Worm (Caenorhabditis elegans) whole organism, midembryonic: Measurements from ENCODE around the gene ZK380.4.

ENCODE experiments used
- T22C8.4 ChIP-seq: fragments of 200-800 bp; sonication (Bioruptor generic); IDR thresholded peaks from 2 replicates; pipeline ENCODE4 v1.3.6; 2022; ENCODE audit warnings: missing genetic modification characterization, missing compliant biosample characterization
- cog-1 ChIP-seq: sonication (generic microtip); optimal IDR thresholded peaks from 2 replicates; lab custom pipeline; 2016; ENCODE audit warnings: missing genetic modification characterization, missing compliant biosample characterization
- flt-1 ChIP-seq: fragments of 200-800 bp; sonication (Bioruptor generic); IDR thresholded peaks from 2 replicates; pipeline ENCODE4 v1.3.6; 2022; ENCODE audit warnings: missing genetic modification characterization, missing compliant biosample characterization
- klf-2 ChIP-seq: fragments of 200-800 bp; sonication (Bioruptor generic); conservative IDR thresholded peaks from 2 replicates; pipeline ENCODE4 v1.3.6; 2022; ENCODE audit warnings: missing genetic modification reagents, missing genetic modification characterization, missing compliant biosample characterization
- med-1 ChIP-seq: sonication (generic microtip); optimal IDR thresholded peaks from 2 replicates; lab custom pipeline; 2017; ENCODE audit warnings: missing genetic modification characterization, mild to moderate bottlenecking, missing compliant biosample characterization, antibody characterized with exemption, missing genetic modification reagents; ENCODE audit not compliant: insufficient read depth
- ref-1 ChIP-seq: fragments of 200-800 bp; sonication (Bioruptor generic); conservative IDR thresholded peaks from 2 replicates; pipeline ENCODE4 v1.3.6; 2022; ENCODE audit warnings: missing genetic modification reagents, missing genetic modification characterization, missing compliant biosample characterization
- tab-1 ChIP-seq: fragments of 200-800 bp; sonication (Bioruptor generic); IDR thresholded peaks from 2 replicates; pipeline ENCODE4 v1.3.6; 2022; ENCODE audit warnings: missing genetic modification characterization, missing compliant biosample characterization
- ztf-23 ChIP-seq: fragments of 200-800 bp; sonication (Bioruptor generic); IDR thresholded peaks from 2 replicates; pipeline ENCODE4 v1.3.6; 2022; ENCODE audit warnings: missing genetic modification reagents, missing genetic modification characterization, missing compliant biosample characterization
- ztf-29 ChIP-seq: fragments of 200-800 bp; sonication (Bioruptor generic); IDR thresholded peaks from 2 replicates; pipeline ENCODE4 v1.3.6; 2022; ENCODE audit warnings: missing genetic modification reagents, missing genetic modification characterization, missing compliant biosample characterization

Gene ZK380.4

DNA sequence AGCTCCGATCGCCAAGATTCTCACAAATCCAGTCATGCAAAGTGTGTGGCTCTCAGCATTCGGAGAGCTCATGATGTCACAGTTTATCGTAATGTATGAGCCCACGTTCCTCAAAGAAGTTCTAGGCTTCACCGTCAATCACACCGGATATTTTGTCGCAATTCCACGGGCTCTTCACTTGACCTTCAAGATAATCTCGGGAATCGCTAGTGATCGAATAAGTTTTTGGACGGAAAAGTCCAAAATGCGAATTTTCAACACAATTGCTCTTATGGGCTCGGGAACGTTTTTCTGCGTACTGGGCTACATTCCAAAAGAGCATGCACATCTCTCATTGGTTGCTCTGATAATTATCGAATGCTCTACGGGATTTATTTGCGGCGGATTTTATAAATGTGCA is 28.7 kb downstream of the ZK380.4 start:
- TF ChIP-seq ref-1 = no peak
- no peak for TF ChIP-seq flt-1 (GFP tag; lab: Robert Waterston, UW)
- no peak for TF ChIP-seq ztf-23 (GFP tag; lab: Robert Waterston, UW)
- no peak for TF ChIP-seq tab-1
- no peak for TF ChIP-seq med-1 (GFP tag; lab: Kevin White, UChicago)
- no peak for TF ChIP-seq klf-2
- TF ChIP-seq cog-1 = no peak
- no peak for TF ChIP-seq T22C8.4 (GFP tag; lab: Robert Waterston, UW)
- TF ChIP-seq ztf-29 (GFP tag; lab: Robert Waterston, UW) = no peak

DNA sequence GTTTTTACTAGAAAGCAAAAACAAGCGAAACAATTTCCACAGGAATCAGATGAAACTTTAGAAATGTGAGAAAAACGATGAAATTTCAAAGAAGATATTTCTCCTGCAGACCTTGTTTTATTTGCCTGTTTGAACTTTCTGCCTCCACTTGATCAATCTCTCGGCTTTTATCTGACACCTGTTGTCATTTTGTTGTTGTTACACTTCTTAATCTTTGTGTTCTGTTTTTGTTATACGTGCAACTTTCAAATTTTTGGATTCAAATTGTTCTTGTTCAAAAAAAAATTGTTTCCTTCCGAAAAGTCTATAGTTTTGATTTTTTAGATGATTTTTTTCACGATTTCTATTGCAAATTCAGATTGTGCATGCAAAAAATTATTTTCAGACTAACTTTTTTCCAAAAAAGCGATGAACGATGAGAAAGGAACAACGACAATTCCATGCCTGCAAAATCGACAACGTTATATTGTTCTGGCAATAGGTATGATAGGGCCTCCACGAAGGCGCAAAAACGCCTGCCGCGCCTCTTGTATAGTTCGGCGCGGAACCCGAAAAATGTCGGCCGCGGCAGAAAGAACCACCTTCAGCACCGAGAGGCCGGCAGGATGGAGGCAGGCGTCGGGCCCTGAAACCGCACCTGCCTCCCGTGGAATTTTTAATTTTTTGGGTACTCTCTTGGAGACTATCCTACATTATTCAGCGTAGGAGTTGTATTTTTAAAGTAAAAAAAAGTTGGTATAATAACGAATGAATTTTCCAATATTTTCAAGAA is 30.9 kb downstream of the ZK380.4 start, which contains the start of gene H11E01.2:
TSS of gene H11E01.2 (plus strand) at position 380 of the 772 bp plus-strand sequence.
- TF ChIP-seq klf-2 (no peak), tab-1 (no peak), cog-1 (no peak), ztf-23 (GFP tag; lab: Robert Waterston, UW) (no peak), ztf-29 (GFP tag; lab: Robert Waterston, UW) (no peak), flt-1 (GFP tag; lab: Robert Waterston, UW) (no peak), ref-1 (no peak), med-1 (GFP tag; lab: Kevin White, UChicago) (no peak), T22C8.4 (GFP tag; lab: Robert Waterston, UW) (no peak)

ce11 chrX:1613860-1614259 is 37.9 kb downstream of the ZK380.4 start:
- no peak for TF ChIP-seq cog-1
- no peak for TF ChIP-seq tab-1
- no peak for TF ChIP-seq med-1 (GFP tag; lab: Kevin White, UChicago)
- TF ChIP-seq flt-1 (GFP tag; lab: Robert Waterston, UW) = no peak
- TF ChIP-seq ref-1 = no peak
- no peak for TF ChIP-seq ztf-29 (GFP tag; lab: Robert Waterston, UW)
- no peak for TF ChIP-seq klf-2
- TF ChIP-seq ztf-23 (GFP tag; lab: Robert Waterston, UW) = no peak
- TF ChIP-seq T22C8.4 (GFP tag; lab: Robert Waterston, UW) = no peak

DNA sequence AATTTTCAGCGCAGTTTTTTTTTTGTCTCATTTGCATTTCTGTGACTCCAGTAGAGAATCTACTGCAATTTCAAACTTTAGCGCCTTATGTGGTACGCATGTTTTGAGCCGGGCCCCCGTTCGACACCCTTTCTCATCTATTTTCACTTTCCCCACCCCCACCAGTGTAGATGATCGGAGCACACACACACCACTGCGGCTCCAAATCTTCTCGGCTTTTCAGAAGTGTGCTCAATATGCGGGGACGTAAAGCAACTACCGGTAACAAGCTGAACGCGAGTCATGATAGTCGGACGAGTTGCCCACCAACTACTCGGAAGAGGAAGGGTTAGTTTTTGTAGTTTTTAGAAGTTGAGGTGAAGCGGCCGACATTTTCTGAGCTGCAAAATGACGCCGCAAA is 38.8 kb downstream of the ZK380.4 start:
- no peak for TF ChIP-seq ztf-23 (GFP tag; lab: Robert Waterston, UW)
- TF ChIP-seq cog-1 = no peak
- no peak for TF ChIP-seq klf-2
- no peak for TF ChIP-seq flt-1 (GFP tag; lab: Robert Waterston, UW)
- TF ChIP-seq tab-1 = no peak
- TF ChIP-seq med-1 (GFP tag; lab: Kevin White, UChicago) = no peak
- no peak for TF ChIP-seq T22C8.4 (GFP tag; lab: Robert Waterston, UW)
- no peak for TF ChIP-seq ztf-29 (GFP tag; lab: Robert Waterston, UW)
- no peak for TF ChIP-seq ref-1

- TF ChIP-seq T22C8.4 (GFP tag; lab: Robert Waterston, UW) = no peak
- no peak for TF ChIP-seq ref-1
- TF ChIP-seq klf-2 = no peak
- no peak for TF ChIP-seq flt-1 (GFP tag; lab: Robert Waterston, UW)
- no peak for TF ChIP-seq tab-1
- TF ChIP-seq cog-1 = no peak
- no peak for TF ChIP-seq med-1 (GFP tag; lab: Kevin White, UChicago)
- TF ChIP-seq ztf-23 (GFP tag; lab: Robert Waterston, UW) = no peak
These were observed 47.2 kb downstream of the ZK380.4 start, which contains the start of gene H11E01.3 for ce11 chrX:1604606-1605005. Gene H11E01.3, plus strand, starts transcription at chrX:1604906.

DNA sequence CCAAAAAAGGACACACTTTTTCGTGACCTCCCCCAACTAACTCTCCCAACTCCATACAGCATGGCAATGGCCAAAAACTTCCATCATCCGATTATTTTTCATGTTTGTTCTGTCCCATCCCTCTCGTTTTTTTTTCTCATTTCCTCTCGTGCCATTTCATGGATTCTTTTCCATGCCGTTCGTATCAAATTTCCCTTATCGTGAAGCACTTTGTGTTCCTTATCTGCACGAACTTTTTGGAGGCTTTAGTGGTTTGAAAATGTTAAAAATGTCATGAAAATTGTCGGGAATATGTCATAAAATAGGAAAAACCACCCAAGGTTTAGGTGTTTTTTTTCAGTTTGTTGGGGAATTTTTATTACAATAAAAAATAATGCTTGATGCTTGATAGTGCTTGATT is 48.1 kb downstream of the ZK380.4 start:
- TF ChIP-seq cog-1 = no peak

ce11 chrX:1603027-1603426 is 48.8 kb downstream of the ZK380.4 start:
- no peak for TF ChIP-seq tab-1
- TF ChIP-seq flt-1 (GFP tag; lab: Robert Waterston, UW) = no peak
- TF ChIP-seq T22C8.4 (GFP tag; lab: Robert Waterston, UW) = no peak
- TF ChIP-seq cog-1 = no peak
- TF ChIP-seq med-1 (GFP tag; lab: Kevin White, UChicago) = no peak
- no peak for TF ChIP-seq ztf-23 (GFP tag; lab: Robert Waterston, UW)
- no peak for TF ChIP-seq ref-1
- no peak for TF ChIP-seq ztf-29 (GFP tag; lab: Robert Waterston, UW)
- TF ChIP-seq klf-2 = no peak

- TF ChIP-seq cog-1 = no peak
- no peak for TF ChIP-seq T22C8.4 (GFP tag; lab: Robert Waterston, UW)
- TF ChIP-seq flt-1 (GFP tag; lab: Robert Waterston, UW) = no peak
- TF ChIP-seq klf-2 = no peak
- TF ChIP-seq tab-1 = no peak
- no peak for TF ChIP-seq ztf-29 (GFP tag; lab: Robert Waterston, UW)
- no peak for TF ChIP-seq ztf-23 (GFP tag; lab: Robert Waterston, UW)
- no peak for TF ChIP-seq med-1 (GFP tag; lab: Kevin White, UChicago)
These were observed 49.2 kb downstream of the ZK380.4 start for ce11 chrX:1602548-1602947.

ce11 chrX:1601563-1601962 is 50.2 kb downstream of the ZK380.4 start:
- no peak for TF ChIP-seq klf-2
- TF ChIP-seq med-1 (GFP tag; lab: Kevin White, UChicago) = no peak
- TF ChIP-seq T22C8.4 (GFP tag; lab: Robert Waterston, UW) = no peak
- TF ChIP-seq flt-1 (GFP tag; lab: Robert Waterston, UW) = no peak
- TF ChIP-seq ztf-29 (GFP tag; lab: Robert Waterston, UW) = no peak
- no peak for TF ChIP-seq cog-1
- no peak for TF ChIP-seq ref-1
